Worm (Caenorhabditis elegans) whole organism, L1 larva: Measurements from ENCODE around the gene clec-148.

ENCODE experiments used
- Y116A8C.19 ChIP-seq: sonication (generic microtip); optimal IDR thresholded peaks from 2 replicates; lab custom pipeline; 2016; ENCODE audit warnings: missing compliant biosample characterization, missing genetic modification characterization, borderline replicate concordance
- blmp-1 ChIP-seq: fragments of 150-350 bp; optimal IDR thresholded peaks from 2 replicates; lab custom pipeline; 2014; ENCODE audit warnings: missing biosample characterization, missing genetic modification characterization
- ceh-8 ChIP-seq: fragments of 200-800 bp; sonication (Bioruptor generic); optimal IDR thresholded peaks from 2 replicates; lab custom pipeline; 2018; ENCODE audit warnings: mild to moderate bottlenecking, missing genetic modification characterization, moderate library complexity, missing compliant biosample characterization
- grh-1 ChIP-seq: fragments of 200-800 bp; sonication (Bioruptor generic); IDR thresholded peaks from 2 replicates; pipeline ENCODE4 v1.3.6; 2022; ENCODE audit warnings: missing genetic modification reagents, missing genetic modification characterization, missing compliant biosample characterization
- lin-15B ChIP-seq: fragments of 150-350 bp; sonication (generic microtip); optimal IDR thresholded peaks from 3 replicates; lab custom pipeline; 2014; ENCODE audit warnings: missing biosample characterization, missing genetic modification characterization
- lin-39 ChIP-seq: fragments of 150-350 bp; optimal IDR thresholded peaks from 2 replicates; lab custom pipeline; 2014; ENCODE audit warnings: missing biosample characterization, missing genetic modification reagents, missing genetic modification characterization
- nhr-76 ChIP-seq: sonication (generic microtip); optimal IDR thresholded peaks from 2 replicates; lab custom pipeline; 2017; ENCODE audit warnings: missing biosample characterization, missing genetic modification characterization
- pax-3 ChIP-seq: fragments of 200-800 bp; sonication (Bioruptor generic); optimal IDR thresholded peaks from 2 replicates; lab custom pipeline; 2018; ENCODE audit warnings: mild to moderate bottlenecking, missing genetic modification characterization, moderate library complexity, missing compliant biosample characterization
- unc-130 ChIP-seq: fragments of 150-350 bp; optimal IDR thresholded peaks from 2 replicates; lab custom pipeline; 2017; ENCODE audit warnings: missing biosample characterization, missing genetic modification characterization, inconsistent platforms
- ztf-4 ChIP-seq: fragments of 150-350 bp; optimal IDR thresholded peaks from 2 replicates; lab custom pipeline; 2014; ENCODE audit warnings: missing biosample characterization, missing genetic modification characterization

ce11 chrIII:157980-158379, 17.7 kb downstream of the clec-148 start:
- no peak for TF ChIP-seq unc-130
- no peak for TF ChIP-seq nhr-76 (tag; lab: Kevin White, UChicago)
- TF ChIP-seq ztf-4 (tag; lab: Kevin White, UChicago), result no peak
- no peak for TF ChIP-seq lin-39
- no peak for TF ChIP-seq grh-1 (GFP tag; lab: Robert Waterston, UW)
- TF ChIP-seq lin-15B (tag; lab: Kevin White, UChicago), result no peak
- TF ChIP-seq pax-3 (tag; lab: Kevin White, UChicago), result no peak
- no peak for TF ChIP-seq ceh-8
- TF ChIP-seq Y116A8C.19 (tag; lab: Kevin White, UChicago), result no peak
- no peak for TF ChIP-seq blmp-1 (tag; lab: Kevin White, UChicago)
